Worm (Caenorhabditis elegans): Measurements from ENCODE around the gene K04A8.1.

K04A8.1 gene

ce11 chrV:6565851-6566386, at the start of gene K04A8.1:
Gene K04A8.1 (plus strand): TSS chrV:6566336.
- peak; percentile 69 for TF ChIP-seq pqm-1 (tag; optimal IDR thresholded peaks at IDR 0.05)
- TF ChIP-seq dve-1 (tag; optimal IDR thresholded peaks at IDR 0.05; ENCODE audit: insufficient read depth) = peak; percentile 50
- TF ChIP-seq daf-16 (GFP tag; optimal IDR thresholded peaks at IDR 0.05) = no peak
- peak; percentile 75 for TF ChIP-seq daf-16 (tag; optimal IDR thresholded peaks at IDR 0.05)
- no peak for TF ChIP-seq cey-2 (tag; optimal IDR thresholded peaks at IDR 0.05; ENCODE audit: borderline replicate concordance, insufficient read depth)
- TF ChIP-seq nhr-28 (tag; optimal IDR thresholded peaks at IDR 0.05) = peak; percentile 45

- TF ChIP-seq dpl-1 (GFP tag; optimal IDR thresholded peaks at IDR 0.05) (peak; percentile 39), mep-1 (tag; optimal IDR thresholded peaks at IDR 0.05) (peak; percentile 12), daf-16 (GFP tag; optimal IDR thresholded peaks at IDR 0.05) (no peak), daf-16 (tag; optimal IDR thresholded peaks at IDR 0.05) (peak; percentile 46), zfp-3 (GFP tag; conservative IDR thresholded peaks at IDR 0.05) (peak; percentile 13; the same call in 1 of the 2 replicates), ceh-28 (tag; optimal IDR thresholded peaks at IDR 0.05) (peak; percentile 14), madf-9 (GFP tag; conservative IDR thresholded peaks at IDR 0.05) (0 out of 2 replicates have a peak, but pooled peaks have one; percentile 5), pha-4 (GFP tag; IDR thresholded peaks at IDR 0.05) (no peak), pha-4 (tag; optimal IDR thresholded peaks at IDR 0.05) (no peak), nhr-28 (tag; optimal IDR thresholded peaks at IDR 0.05) (peak; percentile 33), aha-1 (tag) (peak; percentile 92), mxl-3 (GFP tag; optimal IDR thresholded peaks at IDR 0.05) (no peak), unc-62 (GFP tag; optimal IDR thresholded peaks at IDR 0.05 in 1 of 2) (peak in 1 of 2 experiments; percentile 97), unc-62 (tag; optimal IDR thresholded peaks at IDR 0.05) (no peak), lim-7 (GFP tag; IDR thresholded peaks at IDR 0.05) (0 out of 2 replicates have a peak, but pooled peaks have one; percentile 25), snpc-4 (tag; optimal IDR thresholded peaks at IDR 0.05) (no peak), pqm-1 (tag; optimal IDR thresholded peaks at IDR 0.05) (peak; percentile 10), mes-2 (tag; optimal IDR thresholded peaks at IDR 0.05; ENCODE audit: poor library complexity, severe bottlenecking) (peak; percentile 9)
Observed at ce11 chrV:6516491-6517304, 49.4 kb upstream of the K04A8.1 start, which contains the start of gene mdh-1. Gene mdh-1 (minus strand): TSS chrV:6516526.

- peak; percentile 88 for TF ChIP-seq ama-1 (optimal IDR thresholded peaks at IDR 0.05)
- TF ChIP-seq mxl-2 (GFP tag; conservative IDR thresholded peaks at IDR 0.05) = no peak
- no peak for TF ChIP-seq fkh-10 (GFP tag; optimal IDR thresholded peaks at IDR 0.05)
- TF ChIP-seq sdz-12 (GFP tag; optimal IDR thresholded peaks at IDR 0.05) = no peak
- TF ChIP-seq Y5F2A.4 (GFP tag; optimal IDR thresholded peaks at IDR 0.05) = no peak
- TF ChIP-seq hlh-11 (tag; optimal IDR thresholded peaks at IDR 0.05) = peak; percentile 56
- peak; percentile 47 for TF ChIP-seq cey-2 (tag; optimal IDR thresholded peaks at IDR 0.05; ENCODE audit: borderline replicate concordance, insufficient read depth)
- TF ChIP-seq ceh-20 (GFP tag; IDR thresholded peaks at IDR 0.05) = peak; percentile 56; the same call in 1 of the 2 replicates
- no peak for TF ChIP-seq daf-16 (GFP tag; optimal IDR thresholded peaks at IDR 0.05)
- TF ChIP-seq daf-16 (tag; optimal IDR thresholded peaks at IDR 0.05) = peak; percentile 10
- TF ChIP-seq mxl-3 (GFP tag; optimal IDR thresholded peaks at IDR 0.05) = peak; percentile 47
- TF ChIP-seq aha-1 (tag) = peak; percentile 99
- peak in 1 of 2 experiments; percentile 98 for TF ChIP-seq unc-62 (GFP tag; optimal IDR thresholded peaks at IDR 0.05 in 1 of 2)
- no peak for TF ChIP-seq unc-62 (tag; optimal IDR thresholded peaks at IDR 0.05)
- TF ChIP-seq nhr-28 (tag; optimal IDR thresholded peaks at IDR 0.05) = peak; percentile 38
- TF ChIP-seq hmg-1.1 (GFP tag; IDR thresholded peaks at IDR 0.05) = no peak
- peak; percentile 8 for TF ChIP-seq lin-13 (GFP tag; optimal IDR thresholded peaks at IDR 0.05)
- no peak for TF ChIP-seq F44E2.7 (GFP tag; IDR thresholded peaks at IDR 0.05)
- TF ChIP-seq nhr-48 (tag; optimal IDR thresholded peaks at IDR 0.05) = peak; percentile 35
- TF ChIP-seq nhr-11 (tag; optimal IDR thresholded peaks at IDR 0.05) = no peak
- no peak for TF ChIP-seq lin-38 (GFP tag; IDR thresholded peaks at IDR 0.05)
- TF ChIP-seq dve-1 (tag; optimal IDR thresholded peaks at IDR 0.05; ENCODE audit: insufficient read depth) = peak; percentile 81
- no peak for TF ChIP-seq egl-27 (tag; optimal IDR thresholded peaks at IDR 0.05)
- no peak for TF ChIP-seq pha-4 (GFP tag; IDR thresholded peaks at IDR 0.05)
- TF ChIP-seq pha-4 (tag; optimal IDR thresholded peaks at IDR 0.05) = no peak
- TF ChIP-seq nhr-6 (tag; optimal IDR thresholded peaks at IDR 0.05) = peak; percentile 64
- TF ChIP-seq mdl-1 (tag; optimal IDR thresholded peaks at IDR 0.05) = peak in 1 of 2 experiments; percentile 63
- TF ChIP-seq lsy-2 (tag; optimal IDR thresholded peaks at IDR 0.05) = peak in 1 of 2 experiments; percentile 68
- TF ChIP-seq ces-1 (GFP tag; optimal IDR thresholded peaks at IDR 0.05) = no peak
- no peak for TF ChIP-seq arid-1 (GFP tag; conservative IDR thresholded peaks at IDR 0.05)
- no peak for TF ChIP-seq F37D6.2 (tag; optimal IDR thresholded peaks at IDR 0.05)
Observed at ce11 chrV:6517305-6518224, 48.6 kb upstream of the K04A8.1 start.
